Worm (Caenorhabditis elegans) whole organism, mixed stage, embryonic: ENCODE measurements around the gene gtbp-1.
A peak's percentile ranks its signal among the peaks of the same experiment; 100 is the strongest.

Experiments used
- M03D4.4 ChIP-seq: sonication (generic microtip); optimal IDR thresholded peaks from 2 replicates; lab custom pipeline; 2017; ENCODE audit warnings: mild to moderate bottlenecking, missing genetic modification characterization, missing compliant biosample characterization
- bed-3 ChIP-seq: fragments of 200-800 bp; sonication (Bioruptor generic); optimal IDR thresholded peaks from 3 replicates; lab custom pipeline; 2018; ENCODE audit warnings: mild to moderate bottlenecking, missing genetic modification characterization, moderate library complexity, missing compliant biosample characterization
- blmp-1 ChIP-seq: fragments of 150-350 bp; optimal IDR thresholded peaks from 2 replicates; lab custom pipeline; 2014; ENCODE audit warnings: missing biosample characterization, missing genetic modification characterization
- ceh-43 ChIP-seq: fragments of 200-800 bp; sonication (Bioruptor generic); optimal IDR thresholded peaks from 2 replicates; lab custom pipeline; 2018; ENCODE audit warnings: mild to moderate bottlenecking, missing genetic modification characterization, moderate library complexity, missing compliant biosample characterization
- ceh-83 ChIP-seq: fragments of 200-800 bp; sonication (Bioruptor generic); optimal IDR thresholded peaks from 2 replicates; lab custom pipeline; 2018; ENCODE audit warnings: mild to moderate bottlenecking, missing genetic modification characterization, missing compliant biosample characterization
- ces-1 ChIP-seq: fragments of 150-350 bp; optimal IDR thresholded peaks from 2 replicates; lab custom pipeline; 2014; ENCODE audit warnings: missing biosample characterization, missing genetic modification reagents, missing genetic modification characterization
- cnd-1 ChIP-seq: fragments of 200-800 bp; sonication (Bioruptor generic); optimal IDR thresholded peaks from 2 replicates; lab custom pipeline; 2018; ENCODE audit warnings: mild to moderate bottlenecking, missing genetic modification characterization, missing compliant biosample characterization
- drap-1 ChIP-seq: fragments of 200-800 bp; sonication (Bioruptor generic); optimal IDR thresholded peaks from 3 replicates; lab custom pipeline; 2018; ENCODE audit warnings: mild to moderate bottlenecking, missing genetic modification characterization, missing compliant biosample characterization
- flh-1 ChIP-seq: fragments of 200-800 bp; sonication (Bioruptor generic); optimal IDR thresholded peaks from 2 replicates; lab custom pipeline; 2018; ENCODE audit warnings: mild to moderate bottlenecking, missing genetic modification characterization, moderate library complexity, missing compliant biosample characterization
- ham-2 ChIP-seq: fragments of 200-800 bp; sonication (Bioruptor generic); optimal IDR thresholded peaks from 2 replicates; lab custom pipeline; 2018; ENCODE audit warnings: mild to moderate bottlenecking, missing genetic modification characterization, missing compliant biosample characterization
- hlh-1 ChIP-seq: fragments of 150-350 bp; optimal IDR thresholded peaks from 2 replicates; lab custom pipeline; 2014; ENCODE audit warnings: missing biosample characterization, missing genetic modification reagents, missing genetic modification characterization
- lin-13 ChIP-seq: fragments of 150-350 bp; optimal IDR thresholded peaks from 2 replicates; lab custom pipeline; 2014; ENCODE audit warnings: missing biosample characterization, missing genetic modification characterization
- lin-32 ChIP-seq: fragments of 200-800 bp; sonication (Bioruptor generic); optimal IDR thresholded peaks from 2 replicates; lab custom pipeline; 2018; ENCODE audit warnings: mild to moderate bottlenecking, missing genetic modification characterization, missing compliant biosample characterization
- lsy-2 ChIP-seq: fragments of 150-350 bp; optimal IDR thresholded peaks from 2 replicates; lab custom pipeline; 2014; ENCODE audit warnings: missing biosample characterization, missing genetic modification characterization
- mab-5 ChIP-seq: fragments of 150-350 bp; optimal IDR thresholded peaks from 2 replicates; lab custom pipeline; 2014; ENCODE audit warnings: missing biosample characterization, missing genetic modification characterization
- mls-2 ChIP-seq: sonication (generic microtip); optimal IDR thresholded peaks from 2 replicates; lab custom pipeline; 2016; ENCODE audit warnings: mild to moderate bottlenecking, missing genetic modification characterization, moderate library complexity, missing compliant biosample characterization
- nhr-12 ChIP-seq: fragments of 150-350 bp; optimal IDR thresholded peaks from 2 replicates; lab custom pipeline; 2014; ENCODE audit warnings: missing biosample characterization, missing genetic modification characterization
- nhr-2 ChIP-seq: fragments of 150-350 bp; optimal IDR thresholded peaks from 2 replicates; lab custom pipeline; 2014; ENCODE audit warnings: missing biosample characterization, missing genetic modification characterization
- nhr-76 ChIP-seq: sonication (generic microtip); optimal IDR thresholded peaks from 2 replicates; lab custom pipeline; 2017; ENCODE audit warnings: missing biosample characterization, missing genetic modification characterization
- pha-4 ChIP-seq: fragments of 150-350 bp; optimal IDR thresholded peaks from 2 replicates; lab custom pipeline; 2018; ENCODE audit warnings: missing biosample characterization, missing genetic modification reagents, missing genetic modification characterization
- sem-2 ChIP-seq: fragments of 200-800 bp; sonication (Bioruptor generic); optimal IDR thresholded peaks from 2 replicates; lab custom pipeline; 2018; ENCODE audit warnings: mild to moderate bottlenecking, missing genetic modification characterization, missing compliant biosample characterization
- snpc-4 ChIP-seq: fragments of 150-350 bp; optimal IDR thresholded peaks from 2 replicates; lab custom pipeline; 2014; ENCODE audit warnings: missing biosample characterization, missing genetic modification characterization
- sptf-1 ChIP-seq: sonication (generic microtip); optimal IDR thresholded peaks from 2 replicates; lab custom pipeline; 2017; ENCODE audit warnings: mild to moderate bottlenecking, missing genetic modification characterization, moderate library complexity, missing compliant biosample characterization
- unc-120 ChIP-seq: sonication (generic microtip); optimal IDR thresholded peaks from 2 replicates; lab custom pipeline; 2017; ENCODE audit warnings: missing genetic modification characterization, missing compliant biosample characterization; ENCODE audit not compliant: poor library complexity, severe bottlenecking
- unc-39 ChIP-seq: fragments of 150-350 bp; optimal IDR thresholded peaks from 2 replicates; lab custom pipeline; 2014; ENCODE audit warnings: missing biosample characterization, missing genetic modification characterization
- unc-62 ChIP-seq: fragments of 150-350 bp; optimal IDR thresholded peaks from 2 replicates; lab custom pipeline; 2014; ENCODE audit warnings: missing biosample characterization, missing genetic modification reagents, missing genetic modification characterization
- zip-8 ChIP-seq: fragments of 150-350 bp; optimal IDR thresholded peaks from 2 replicates; lab custom pipeline; 2014; ENCODE audit warnings: missing biosample characterization, missing genetic modification characterization
- ztf-11 ChIP-seq: fragments of 150-350 bp; optimal IDR thresholded peaks from 2 replicates; lab custom pipeline; 2014; ENCODE audit warnings: missing biosample characterization, missing genetic modification characterization

Gene gtbp-1

ce11 chrIV:10174932-10175732 is 46.4 kb upstream of the gtbp-1 start:
- TF ChIP-seq unc-120 (peak; percentile 9), zip-8 (tag; lab: Kevin White, UChicago) (no peak), unc-39 (tag; lab: Kevin White, UChicago) (no peak), sptf-1 (tag; lab: Kevin White, UChicago) (peak; percentile 14), mls-2 (tag; lab: Kevin White, UChicago) (peak; percentile 51), ham-2 (GFP tag; lab: Kevin White, UChicago) (peak; percentile 22), pha-4 (tag; lab: Kevin White, UChicago) (peak; percentile 13), mab-5 (no peak), cnd-1 (tag; lab: Kevin White, UChicago) (peak; percentile 20), drap-1 (GFP tag; lab: Kevin White, UChicago) (peak; percentile 63), M03D4.4 (tag; lab: Kevin White, UChicago) (peak; percentile 60), snpc-4 (no peak)

ce11 chrIV:10174328-10174727 is 45.6 kb upstream of the gtbp-1 start, which contains the start of gene pxf-1:
Gene pxf-1 (minus strand): TSS chrIV:10174341.
- TF ChIP-seq ces-1 (GFP tag; lab: Kevin White, UChicago) (peak; percentile 59), drap-1 (GFP tag; lab: Kevin White, UChicago) (no peak)

ce11 chrIV:10170808-10171207 is 42.1 kb upstream of the gtbp-1 start:
- TF ChIP-seq ces-1 (GFP tag; lab: Kevin White, UChicago) (peak; percentile 99), mls-2 (tag; lab: Kevin White, UChicago) (no peak)

- TF ChIP-seq sptf-1 (tag; lab: Kevin White, UChicago) = no peak
- TF ChIP-seq ceh-43 (GFP tag; lab: Kevin White, UChicago) = no peak
- no peak for TF ChIP-seq sem-2 (GFP tag; lab: Kevin White, UChicago)
- no peak for TF ChIP-seq bed-3 (GFP tag; lab: Kevin White, UChicago)
- TF ChIP-seq unc-62 (GFP tag; lab: Kevin White, UChicago) = no peak
- TF ChIP-seq pha-4 (tag; lab: Kevin White, UChicago) = no peak
- no peak for TF ChIP-seq ces-1 (GFP tag; lab: Kevin White, UChicago)
- no peak for TF ChIP-seq M03D4.4 (tag; lab: Kevin White, UChicago)
- no peak for TF ChIP-seq ceh-83 (GFP tag; lab: Kevin White, UChicago)
- no peak for TF ChIP-seq unc-39 (tag; lab: Kevin White, UChicago)
- no peak for TF ChIP-seq snpc-4
- TF ChIP-seq nhr-12 (tag; lab: Kevin White, UChicago) = no peak
- TF ChIP-seq lin-13 = no peak
- no peak for TF ChIP-seq hlh-1 (tag; lab: Kevin White, UChicago)
- no peak for TF ChIP-seq blmp-1 (tag; lab: Kevin White, UChicago)
- no peak for TF ChIP-seq nhr-76 (tag; lab: Kevin White, UChicago)
- no peak for TF ChIP-seq cnd-1 (tag; lab: Kevin White, UChicago)
Observed at ce11 chrIV:10164086-10164485, 35.3 kb upstream of the gtbp-1 start.

ce11 chrIV:10161706-10162105 is 33.0 kb upstream of the gtbp-1 start, which contains the start of gene pps-1:
Gene pps-1 (plus strand): TSS chrIV:10162006.
- no peak for TF ChIP-seq lsy-2 (tag; lab: Kevin White, UChicago)

- TF ChIP-seq cnd-1 (tag; lab: Kevin White, UChicago) (no peak), flh-1 (GFP tag; lab: Kevin White, UChicago) (no peak), ztf-11 (tag; lab: Kevin White, UChicago) (no peak), hlh-1 (tag; lab: Kevin White, UChicago) (no peak), lin-32 (GFP tag; lab: Kevin White, UChicago) (no peak), sptf-1 (tag; lab: Kevin White, UChicago) (no peak), nhr-2 (no peak), unc-39 (tag; lab: Kevin White, UChicago) (no peak), unc-62 (GFP tag; lab: Kevin White, UChicago) (no peak), snpc-4 (no peak)
Observed at ce11 chrIV:10157489-10158088, 28.8 kb upstream of the gtbp-1 start, which contains the start of gene ttr-53. Gene ttr-53 (plus strand): TSS chrIV:10158038.
